Worm (Caenorhabditis elegans) whole organism, early embryonic: ENCODE measurements around the gene F42A9.6.

ENCODE experiments used
- B0310.2 ChIP-seq: sonication (generic microtip); optimal IDR thresholded peaks from 2 replicates; lab custom pipeline; 2016; ENCODE audit warnings: mild to moderate bottlenecking, missing genetic modification characterization, missing compliant biosample characterization
- F13C5.2 ChIP-seq: sonication (generic microtip); optimal IDR thresholded peaks from 2 replicates; lab custom pipeline; 2017; ENCODE audit warnings: mild to moderate bottlenecking, missing genetic modification characterization, inconsistent platforms, missing compliant biosample characterization
- aly-1 ChIP-seq: sonication (generic microtip); optimal IDR thresholded peaks from 2 replicates; lab custom pipeline; 2016; ENCODE audit warnings: missing genetic modification characterization, missing compliant biosample characterization
- ama-1 ChIP-seq: fragments of 150-350 bp; optimal IDR thresholded peaks from 2 replicates; lab custom pipeline; 2014
- ceh-13 ChIP-seq: fragments of 200-800 bp; sonication (Bioruptor generic); optimal IDR thresholded peaks from 2 replicates; lab custom pipeline; 2018; ENCODE audit warnings: mild to moderate bottlenecking, missing genetic modification characterization, missing compliant biosample characterization
- ceh-36 ChIP-seq: sonication (generic microtip); optimal IDR thresholded peaks from 2 replicates; lab custom pipeline; 2016; ENCODE audit warnings: missing genetic modification characterization, inconsistent platforms, missing compliant biosample characterization
- ets-7 ChIP-seq: sonication (generic microtip); optimal IDR thresholded peaks from 2 replicates; lab custom pipeline; 2016; ENCODE audit warnings: missing genotype, missing genetic modification characterization, missing compliant biosample characterization
- flt-1 ChIP-seq: fragments of 200-800 bp; sonication (Bioruptor generic); IDR thresholded peaks from 2 replicates; pipeline ENCODE4 v1.3.6; 2022; ENCODE audit warnings: missing genetic modification characterization, missing compliant biosample characterization
- hmbx-1 ChIP-seq: sonication (generic microtip); optimal IDR thresholded peaks from 2 replicates; lab custom pipeline; 2016; ENCODE audit warnings: mild to moderate bottlenecking, missing genetic modification characterization, missing compliant biosample characterization
- hmg-4 ChIP-seq: fragments of 200-800 bp; sonication (Bioruptor generic); optimal IDR thresholded peaks from 2 replicates; lab custom pipeline; 2018; ENCODE audit warnings: mild to moderate bottlenecking, missing genetic modification characterization, missing compliant biosample characterization
- hnd-1 ChIP-seq: sonication (generic microtip); optimal IDR thresholded peaks from 2 replicates; lab custom pipeline; 2016; ENCODE audit warnings: missing genetic modification characterization, missing compliant biosample characterization
- pes-1 ChIP-seq: fragments of 200-800 bp; sonication (Bioruptor generic); IDR thresholded peaks from 2 replicates; pipeline ENCODE4 v1.3.6; 2022; ENCODE audit warnings: missing genetic modification reagents, missing genetic modification characterization, missing compliant biosample characterization
- scrt-1 ChIP-seq: fragments of 200-800 bp; sonication (Bioruptor generic); IDR thresholded peaks from 2 replicates; pipeline ENCODE4 v1.3.6; 2022; ENCODE audit warnings: missing genetic modification characterization, missing compliant biosample characterization
- sea-1 ChIP-seq: fragments of 200-800 bp; sonication (Bioruptor generic); conservative IDR thresholded peaks from 2 replicates; pipeline ENCODE4 v1.3.6; 2022; ENCODE audit warnings: missing genetic modification characterization, missing compliant biosample characterization
- tbx-11 ChIP-seq: fragments of 200-800 bp; sonication (Bioruptor generic); IDR thresholded peaks from 2 replicates; pipeline ENCODE4 v1.3.6; 2022; ENCODE audit warnings: missing genetic modification characterization, missing compliant biosample characterization
- tbx-37 ChIP-seq: fragments of 200-800 bp; sonication (Bioruptor generic); conservative IDR thresholded peaks from 2 replicates; pipeline ENCODE4 v1.3.6; 2022; ENCODE audit warnings: missing genetic modification reagents, missing genetic modification characterization, missing compliant biosample characterization
- tra-4 ChIP-seq: sonication (generic microtip); optimal IDR thresholded peaks from 2 replicates; lab custom pipeline; 2017; ENCODE audit warnings: missing genetic modification characterization, missing compliant biosample characterization

Gene F42A9.6

DNA sequence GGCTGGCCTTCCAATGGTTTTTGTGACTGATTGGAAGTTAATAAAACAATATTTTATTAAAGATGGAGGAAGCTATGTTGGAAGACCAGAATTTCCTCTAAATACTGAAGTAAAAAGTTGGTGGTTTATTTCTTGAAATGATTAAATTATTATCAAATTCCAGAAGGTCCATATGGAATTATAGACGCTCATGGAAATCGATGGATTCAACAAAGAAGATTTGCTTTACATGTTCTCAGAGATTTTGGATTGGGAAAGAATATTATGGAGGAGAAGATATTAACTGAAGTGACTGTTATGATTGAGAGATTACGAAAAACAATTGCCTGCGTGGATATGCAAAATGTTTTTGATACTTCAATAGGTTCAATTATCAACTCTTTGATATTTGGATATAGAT lies 6.3 kb downstream of the F42A9.6 start:
- no peak for TF ChIP-seq ets-7 (tag; lab: Kevin White, UChicago)
- no peak for TF ChIP-seq sea-1 (GFP tag; lab: Robert Waterston, UW)

DNA sequence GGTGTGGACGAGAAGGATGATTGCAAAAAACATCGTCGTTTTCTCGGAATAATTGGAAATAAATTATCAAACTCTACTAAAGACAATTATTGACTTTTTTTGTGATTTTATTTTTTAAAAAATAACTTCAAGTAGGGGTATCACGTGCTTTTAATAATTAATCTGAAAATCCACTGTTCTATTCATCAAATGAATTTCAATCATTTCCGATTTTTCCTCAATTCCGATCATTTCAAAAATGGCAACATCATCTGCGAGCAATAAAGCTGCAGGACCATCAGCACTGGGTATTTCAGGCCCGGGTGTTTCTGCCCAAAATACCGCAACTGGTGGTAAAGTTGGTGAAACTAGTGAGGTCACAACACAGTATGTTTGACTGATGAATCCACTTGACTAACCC lies 8.0 kb downstream of the F42A9.6 start, which contains the start of the genes F42A9.7 and F42A9.3:
Gene F42A9.7, minus strand, starts transcription at position 101 of the 400 bp plus-strand sequence.
Gene F42A9.3, plus strand, starts transcription at position 214 of the 400 bp plus-strand sequence.
- TF ChIP-seq ceh-13 (GFP tag; lab: Kevin White, UChicago) (no peak), tbx-37 (GFP tag; lab: Robert Waterston, UW) (no peak), flt-1 (GFP tag; lab: Robert Waterston, UW) (no peak), pes-1 (no peak), hmg-4 (GFP tag; lab: Kevin White, UChicago) (no peak), tra-4 (tag; lab: Kevin White, UChicago) (no peak), ama-1 (lab: Kevin White, UChicago) (no peak), ets-7 (tag; lab: Kevin White, UChicago) (no peak), hmbx-1 (tag; lab: Kevin White, UChicago) (no peak), sea-1 (GFP tag; lab: Robert Waterston, UW) (no peak)

DNA sequence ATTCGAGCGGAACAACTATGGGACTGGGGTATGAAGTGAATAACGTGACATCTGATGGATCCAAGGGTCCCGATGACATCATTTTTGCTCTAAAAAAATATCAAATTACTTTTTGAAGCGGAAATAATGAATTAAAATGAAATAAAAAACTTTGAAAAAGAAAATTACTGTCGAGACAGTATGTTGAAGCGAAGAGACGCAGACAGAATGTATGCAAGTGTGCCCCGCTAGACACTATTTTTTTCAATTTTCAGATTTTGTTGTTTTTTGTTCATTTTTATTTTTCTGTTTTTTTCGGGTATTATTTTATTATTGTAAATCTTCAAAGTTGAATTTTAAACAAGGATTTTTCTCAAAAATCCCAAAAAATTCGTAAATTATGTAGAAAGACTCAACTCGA lies 9.7 kb downstream of the F42A9.6 start, which contains the start of gene F42A9.8:
Gene F42A9.8, minus strand, starts transcription at position 88 of the 400 bp plus-strand sequence.
- TF ChIP-seq ceh-36: no peak
- TF ChIP-seq tbx-11 (GFP tag; lab: Robert Waterston, UW): no peak
- no peak for TF ChIP-seq sea-1 (GFP tag; lab: Robert Waterston, UW)
- TF ChIP-seq tbx-37 (GFP tag; lab: Robert Waterston, UW): no peak
- TF ChIP-seq flt-1 (GFP tag; lab: Robert Waterston, UW): no peak
- TF ChIP-seq hmbx-1 (tag; lab: Kevin White, UChicago): no peak
- no peak for TF ChIP-seq tra-4 (tag; lab: Kevin White, UChicago)
- TF ChIP-seq hmg-4 (GFP tag; lab: Kevin White, UChicago): no peak
- no peak for TF ChIP-seq ama-1 (lab: Kevin White, UChicago)
- no peak for TF ChIP-seq B0310.2 (tag; lab: Kevin White, UChicago)
- no peak for TF ChIP-seq pes-1
- TF ChIP-seq aly-1 (tag; lab: Kevin White, UChicago): no peak
- TF ChIP-seq F13C5.2: no peak
- no peak for TF ChIP-seq scrt-1 (GFP tag; lab: Robert Waterston, UW)
- TF ChIP-seq ceh-13 (GFP tag; lab: Kevin White, UChicago): no peak
- TF ChIP-seq hnd-1 (tag; lab: Kevin White, UChicago): no peak
- TF ChIP-seq ets-7 (tag; lab: Kevin White, UChicago): no peak

DNA sequence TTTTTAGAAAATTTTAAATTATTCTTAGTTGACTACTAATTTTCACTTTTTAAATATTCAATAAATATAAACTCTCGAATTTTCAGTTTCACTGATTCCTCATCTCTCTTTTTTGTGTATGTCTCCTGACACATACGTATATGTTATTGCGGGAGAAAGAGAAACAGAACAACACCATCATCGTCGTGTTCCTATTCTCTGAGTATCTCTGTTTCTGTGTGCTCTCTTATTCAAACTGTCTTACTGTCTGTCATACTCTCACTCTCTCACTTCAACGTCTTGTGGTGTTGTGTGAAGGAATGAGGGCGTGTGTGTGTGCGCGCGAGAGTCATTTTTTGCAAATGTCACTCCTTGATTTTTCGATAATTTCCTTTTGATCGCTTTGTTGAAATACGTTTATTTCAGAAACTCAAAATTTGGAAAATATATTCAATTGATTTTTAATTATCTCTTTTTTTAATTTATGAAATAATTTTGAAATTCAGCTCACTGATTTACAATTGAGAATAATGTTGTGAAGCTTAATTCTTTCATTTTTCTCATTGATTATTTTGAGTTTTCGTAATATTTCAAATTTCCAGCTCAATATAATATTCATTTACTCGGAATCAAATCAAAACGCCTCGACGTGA lies 11.2 kb downstream of the F42A9.6 start, which contains the start of gene lin-49:
Gene lin-49, plus strand, starts transcription at position 582 of the 632 bp plus-strand sequence.
- TF ChIP-seq hmbx-1 (tag; lab: Kevin White, UChicago) (no peak), tra-4 (tag; lab: Kevin White, UChicago) (no peak), scrt-1 (GFP tag; lab: Robert Waterston, UW) (no peak), ets-7 (tag; lab: Kevin White, UChicago) (no peak), ama-1 (lab: Kevin White, UChicago) (no peak), ceh-36 (no peak), B0310.2 (tag; lab: Kevin White, UChicago) (no peak), tbx-11 (GFP tag; lab: Robert Waterston, UW) (no peak), pes-1 (no peak), aly-1 (tag; lab: Kevin White, UChicago) (no peak), hmg-4 (GFP tag; lab: Kevin White, UChicago) (no peak), ceh-13 (GFP tag; lab: Kevin White, UChicago) (no peak), sea-1 (GFP tag; lab: Robert Waterston, UW) (no peak), tbx-37 (GFP tag; lab: Robert Waterston, UW) (no peak), F13C5.2 (no peak), hnd-1 (tag; lab: Kevin White, UChicago) (no peak), flt-1 (GFP tag; lab: Robert Waterston, UW) (no peak)

DNA sequence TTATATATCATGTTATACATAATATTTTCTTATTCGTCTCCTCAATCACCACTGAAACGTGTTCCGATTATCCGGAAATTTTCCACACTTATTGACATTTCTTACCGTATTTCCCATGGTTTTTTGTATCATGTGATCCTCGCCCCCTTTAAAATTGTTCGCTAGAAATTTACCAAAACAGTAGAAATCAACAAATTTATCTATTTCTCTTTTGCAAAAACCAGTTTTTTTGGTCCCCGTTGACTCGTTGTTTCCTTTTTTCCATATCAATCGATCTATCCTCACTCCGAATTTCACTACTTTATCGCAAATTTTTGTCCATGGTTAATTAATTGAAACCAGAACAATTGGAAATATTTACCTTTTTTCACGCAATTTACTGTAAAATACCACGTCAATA lies 16.7 kb downstream of the F42A9.6 start:
- TF ChIP-seq ets-7 (tag; lab: Kevin White, UChicago): no peak
- no peak for TF ChIP-seq hmg-4 (GFP tag; lab: Kevin White, UChicago)
- no peak for TF ChIP-seq scrt-1 (GFP tag; lab: Robert Waterston, UW)
- no peak for TF ChIP-seq F13C5.2
- no peak for TF ChIP-seq B0310.2 (tag; lab: Kevin White, UChicago)
- no peak for TF ChIP-seq hnd-1 (tag; lab: Kevin White, UChicago)
- TF ChIP-seq ama-1 (lab: Kevin White, UChicago): no peak
- TF ChIP-seq ceh-13 (GFP tag; lab: Kevin White, UChicago): no peak

DNA sequence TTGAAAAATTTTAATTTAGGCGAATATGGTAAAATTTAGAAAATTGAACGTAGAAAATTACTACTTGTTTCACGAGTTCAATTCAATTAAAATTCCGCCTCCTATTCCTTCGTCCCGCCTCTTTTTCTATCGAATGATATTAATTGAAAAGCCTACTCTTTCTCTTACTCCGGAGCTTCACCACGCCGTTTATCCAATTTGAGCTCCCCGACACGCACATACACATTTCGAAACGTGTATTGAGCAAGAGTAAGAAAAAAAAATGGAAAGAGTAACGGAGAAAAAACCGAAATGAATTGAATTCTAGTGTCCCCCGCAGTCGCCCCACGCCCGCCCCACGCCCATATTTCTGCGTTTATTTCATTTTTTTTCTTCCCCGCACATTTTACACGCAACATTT lies 17.3 kb downstream of the F42A9.6 start:
- TF ChIP-seq scrt-1 (GFP tag; lab: Robert Waterston, UW) (no peak), pes-1 (no peak), ama-1 (lab: Kevin White, UChicago) (no peak), hnd-1 (tag; lab: Kevin White, UChicago) (no peak)

DNA sequence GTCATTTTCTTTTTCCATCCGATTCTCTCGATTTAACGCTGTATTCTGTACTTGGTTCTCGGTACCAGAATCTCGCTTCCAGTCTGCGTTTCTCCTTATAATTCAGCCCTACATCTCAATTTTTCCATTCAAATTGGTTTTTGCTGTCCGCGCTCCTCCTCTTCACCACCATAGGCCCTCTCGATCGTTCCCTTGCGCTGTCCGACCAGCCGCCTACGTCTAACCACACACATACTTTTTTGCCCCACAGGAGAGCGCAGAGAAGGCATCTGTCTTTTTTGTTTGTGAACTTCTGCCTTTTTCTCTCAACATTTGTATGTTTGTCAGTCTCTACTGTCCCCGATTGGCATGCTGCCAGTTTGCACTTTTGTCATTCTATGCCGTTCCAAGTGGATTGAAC lies 18.3 kb downstream of the F42A9.6 start, which contains the start of gene F42A9.11:
Gene F42A9.11, plus strand, starts transcription at position 310 of the 400 bp plus-strand sequence.
- TF ChIP-seq aly-1 (tag; lab: Kevin White, UChicago) (peak; percentile 40), ceh-13 (GFP tag; lab: Kevin White, UChicago) (no peak), hmg-4 (GFP tag; lab: Kevin White, UChicago) (peak; percentile 12), scrt-1 (GFP tag; lab: Robert Waterston, UW) (no peak)
